Fruit fly (Drosophila melanogaster): ENCODE results near the gene CG7920.

Gene CG7920

dm6 chr3R:30022452-30023028 lies 7.5 kb upstream of the CG7920 start, which contains the start of the genes RpS28a and Axn:
Gene RpS28a (minus strand): TSS chr3R:30022648.
Gene Axn (plus strand): TSS chr3R:30022842.
- TF ChIP-seq ovo (GFP tag; optimal IDR thresholded peaks at IDR 0.05) (no peak), CG14711 (tag; optimal IDR thresholded peaks at IDR 0.05) (peak; percentile 57), Mnt (GFP tag; optimal IDR thresholded peaks at IDR 0.05) (peak; percentile 5), CG33017 (tag; optimal IDR thresholded peaks at IDR 0.05) (no peak)

- TF ChIP-seq CG14711 (tag; optimal IDR thresholded peaks at IDR 0.05) (no peak), CG5204 (GFP tag; optimal IDR thresholded peaks at IDR 0.05) (no peak), CG11617 (GFP tag; optimal IDR thresholded peaks at IDR 0.05) (peak; percentile 53), kay (GFP tag; ENCODE audit: borderline replicate concordance) (no peak), CG7101 (tag; optimal IDR thresholded peaks at IDR 0.05) (peak; percentile 42), CG7045 (GFP tag; optimal IDR thresholded peaks at IDR 0.05) (peak; percentile 50), bab1 (GFP tag; optimal IDR thresholded peaks at IDR 0.05) (peak; percentile 41), ovo (GFP tag; optimal IDR thresholded peaks at IDR 0.05) (no peak), Clk (GFP tag; optimal IDR thresholded peaks at IDR 0.05) (no peak), Hr96 (GFP tag; optimal IDR thresholded peaks at IDR 0.05) (peak; percentile 72), toe (GFP tag; optimal IDR thresholded peaks at IDR 0.05) (no peak), cic (GFP tag; optimal IDR thresholded peaks at IDR 0.05) (peak; percentile 85), CG12768 (GFP tag; optimal IDR thresholded peaks at IDR 0.05) (peak; percentile 67), Crg-1 (GFP tag; optimal IDR thresholded peaks at IDR 0.05) (no peak), tj (GFP tag; optimal IDR thresholded peaks at IDR 0.05) (peak; percentile 28), Mnt (GFP tag; optimal IDR thresholded peaks at IDR 0.05) (peak; percentile 75), CG1620 (GFP tag; optimal IDR thresholded peaks at IDR 0.05) (no peak), CG33017 (tag; optimal IDR thresholded peaks at IDR 0.05) (peak; percentile 65), pad (GFP tag; optimal IDR thresholded peaks at IDR 0.05) (no peak), cnc (optimal IDR thresholded peaks at IDR 0.05) (no peak)
These were observed 6.7 kb upstream of the CG7920 start, which contains the start of gene Mgat2 for dm6 chr3R:30021559-30022451. Gene Mgat2 (minus strand): TSS chr3R:30022221.

- TF ChIP-seq cnc (optimal IDR thresholded peaks at IDR 0.05) (no peak), CG5204 (GFP tag; optimal IDR thresholded peaks at IDR 0.05) (no peak), toe (GFP tag; optimal IDR thresholded peaks at IDR 0.05) (no peak), bab1 (GFP tag; optimal IDR thresholded peaks at IDR 0.05) (peak; percentile 19), tj (GFP tag; optimal IDR thresholded peaks at IDR 0.05) (peak; percentile 89)
These were observed 5.9 kb upstream of the CG7920 start for dm6 chr3R:30021009-30021408.

- TF ChIP-seq Crg-1 (GFP tag; optimal IDR thresholded peaks at IDR 0.05) (no peak), CG7045 (GFP tag; optimal IDR thresholded peaks at IDR 0.05) (no peak), CG1620 (GFP tag; optimal IDR thresholded peaks at IDR 0.05) (no peak), CG11617 (GFP tag; optimal IDR thresholded peaks at IDR 0.05) (no peak), cic (GFP tag; optimal IDR thresholded peaks at IDR 0.05) (peak; percentile 49), CG14711 (tag; optimal IDR thresholded peaks at IDR 0.05) (no peak), Hr96 (GFP tag; optimal IDR thresholded peaks at IDR 0.05) (no peak)
These were observed 604 bp downstream of the CG7920 start for dm6 chr3R:30014480-30014879.

dm6 chr3R:30013909-30014308 lies 1.2 kb downstream of the CG7920 start:
- TF ChIP-seq CG7045 (GFP tag; optimal IDR thresholded peaks at IDR 0.05): no peak
- TF ChIP-seq Mnt (GFP tag; optimal IDR thresholded peaks at IDR 0.05): no peak
- no peak for TF ChIP-seq cnc (optimal IDR thresholded peaks at IDR 0.05)
- TF ChIP-seq ovo (GFP tag; optimal IDR thresholded peaks at IDR 0.05): no peak
- TF ChIP-seq CG12768 (GFP tag; optimal IDR thresholded peaks at IDR 0.05): peak; percentile 37
- no peak for TF ChIP-seq cic (GFP tag; optimal IDR thresholded peaks at IDR 0.05)
- no peak for TF ChIP-seq CG14711 (tag; optimal IDR thresholded peaks at IDR 0.05)
- no peak for TF ChIP-seq Clk (GFP tag; optimal IDR thresholded peaks at IDR 0.05)
- TF ChIP-seq CG7101 (tag; optimal IDR thresholded peaks at IDR 0.05): no peak

- TF ChIP-seq toe (GFP tag; optimal IDR thresholded peaks at IDR 0.05) (no peak), CG7045 (GFP tag; optimal IDR thresholded peaks at IDR 0.05) (peak; percentile 16), kay (GFP tag; ENCODE audit: borderline replicate concordance) (no peak), CG11617 (GFP tag; optimal IDR thresholded peaks at IDR 0.05) (peak; percentile 30), CG7101 (tag; optimal IDR thresholded peaks at IDR 0.05) (peak; percentile 1), Crg-1 (GFP tag; optimal IDR thresholded peaks at IDR 0.05) (peak; percentile 8), CG12768 (GFP tag; optimal IDR thresholded peaks at IDR 0.05) (peak; percentile 37), cic (GFP tag; optimal IDR thresholded peaks at IDR 0.05) (peak; percentile 87), Mnt (GFP tag; optimal IDR thresholded peaks at IDR 0.05) (peak; percentile 35), Clk (GFP tag; optimal IDR thresholded peaks at IDR 0.05) (no peak), pad (GFP tag; optimal IDR thresholded peaks at IDR 0.05) (peak; percentile 13), ovo (GFP tag; optimal IDR thresholded peaks at IDR 0.05) (peak; percentile 17), tj (GFP tag; optimal IDR thresholded peaks at IDR 0.05) (peak; percentile 22)
These were observed 2.2 kb downstream of the CG7920 start for dm6 chr3R:30012602-30013489.
